Fruit fly (Drosophila melanogaster): ENCODE measurements around the gene Pkcdelta.

Gene Pkcdelta

DNA sequence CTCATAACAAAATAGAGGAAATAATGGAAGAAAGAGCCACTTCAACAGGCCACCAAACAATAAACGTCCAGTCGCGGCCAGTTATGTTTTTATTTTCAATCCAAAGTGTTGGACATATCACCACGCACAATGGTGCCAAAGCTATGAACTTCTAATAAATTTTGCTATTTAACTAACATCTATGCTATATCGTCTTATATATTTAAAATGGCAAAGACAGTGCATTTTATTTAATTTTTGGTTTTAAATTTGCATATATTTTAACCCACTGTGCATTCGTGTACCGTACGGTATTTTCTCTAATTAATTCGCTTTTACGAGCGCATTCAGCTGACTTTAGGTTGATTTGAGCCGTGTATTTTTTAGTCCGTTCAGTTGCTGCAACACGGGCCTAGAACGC is 22.3 kb downstream of the Pkcdelta start, which contains the start of gene CG15927 (continued):
- TF ChIP-seq CG9437 (GFP tag; optimal IDR thresholded peaks at IDR 0.05) (no peak), klu (GFP tag; IDR thresholded peaks at IDR 0.05) (no peak), Mes4 (GFP tag; optimal IDR thresholded peaks at IDR 0.05) (no peak), dpn (GFP tag; optimal IDR thresholded peaks at IDR 0.05) (peak; percentile 26 to 42), pnt (GFP tag; optimal IDR thresholded peaks at IDR 0.05) (no peak), CHES-1-like (GFP tag; optimal IDR thresholded peaks at IDR 0.05) (no peak), MESR4 (GFP tag; optimal IDR thresholded peaks at IDR 0.05) (no peak), CG11456 (GFP tag; IDR thresholded peaks at IDR 0.05) (no peak), al (GFP tag; IDR thresholded peaks at IDR 0.05) (no peak), caup (GFP tag; optimal IDR thresholded peaks at IDR 0.05; ENCODE audit: severe bottlenecking) (peak; percentile 12), CG3281 (GFP tag; optimal IDR thresholded peaks at IDR 0.05) (no peak), CG6689 (GFP tag; IDR thresholded peaks at IDR 0.05) (no peak), Med (GFP tag) (peak; percentile 73), bigmax (GFP tag; optimal IDR thresholded peaks at IDR 0.05) (no peak), CG10267 (tag; optimal IDR thresholded peaks at IDR 0.05) (peak; percentile 34), CG7963 (GFP tag; IDR thresholded peaks at IDR 0.05; ENCODE audit: partially characterized antibody) (no peak), CG10565 (GFP tag; optimal IDR thresholded peaks at IDR 0.05) (no peak), Ada2b (GFP tag; IDR thresholded peaks at IDR 0.05) (peak; percentile 69), kay (GFP tag; optimal IDR thresholded peaks at IDR 0.05) (peak; percentile 27), CG5245 (GFP tag; optimal IDR thresholded peaks at IDR 0.05) (peak; percentile 22), CG2199 (GFP tag; IDR thresholded peaks at IDR 0.05) (no peak), so (GFP tag; IDR thresholded peaks at IDR 0.05) (no peak), Oli (tag; optimal IDR thresholded peaks at IDR 0.05) (peak; percentile 61), ase (GFP tag; IDR thresholded peaks at IDR 0.05) (no peak), CG6683 (GFP tag; optimal IDR thresholded peaks at IDR 0.05) (no peak), NFAT (GFP tag; IDR thresholded peaks at IDR 0.05) (no peak), CG12155 (GFP tag; optimal IDR thresholded peaks at IDR 0.05) (no peak), vnd (GFP tag; IDR thresholded peaks at IDR 0.05; ENCODE audit: partially characterized antibody) (no peak), Scr (GFP tag; IDR thresholded peaks at IDR 0.05; ENCODE audit: partially characterized antibody) (no peak), CG31388 (GFP tag; optimal IDR thresholded peaks at IDR 0.05) (no peak), CG18764 (GFP tag; optimal IDR thresholded peaks at IDR 0.05) (peak; percentile 2), fd3F (GFP tag; optimal IDR thresholded peaks at IDR 0.05) (no peak), Hr51 (GFP tag; optimal IDR thresholded peaks at IDR 0.05) (peak in 1 of 2 experiments; percentile 55), ftz-f1 (GFP tag; optimal IDR thresholded peaks at IDR 0.05) (no peak), sc (optimal IDR thresholded peaks at IDR 0.05) (no peak), sc (GFP tag; optimal IDR thresholded peaks at IDR 0.05) (peak; percentile 44), CG14014 (GFP tag; IDR thresholded peaks at IDR 0.05) (peak; percentile 71), Dll (GFP tag; IDR thresholded peaks at IDR 0.05; ENCODE audit: partially characterized antibody) (no peak), CG4854 (GFP tag; optimal IDR thresholded peaks at IDR 0.05) (no peak), CG10654 (GFP tag; optimal IDR thresholded peaks at IDR 0.05) (no peak), Nf-YB (GFP tag; optimal IDR thresholded peaks at IDR 0.05) (no peak), sens-2 (GFP tag; IDR thresholded peaks at IDR 0.05) (peak; percentile 60; the same call in 1 of the 2 replicates), h (optimal IDR thresholded peaks at IDR 0.05) (no peak), Awh (GFP tag; IDR thresholded peaks at IDR 0.05) (no peak), HLH54F (GFP tag; optimal IDR thresholded peaks at IDR 0.05) (no peak), CG11504 (tag; optimal IDR thresholded peaks at IDR 0.05) (peak; percentile 67), p53 (GFP tag; optimal IDR thresholded peaks at IDR 0.05) (no peak), tup (GFP tag; optimal IDR thresholded peaks at IDR 0.05) (no peak), CG12942 (GFP tag; optimal IDR thresholded peaks at IDR 0.05) (no peak), kni (GFP tag; optimal IDR thresholded peaks at IDR 0.05) (no peak), CG11085 (GFP tag; IDR thresholded peaks at IDR 0.05) (no peak), br (optimal IDR thresholded peaks at IDR 0.05) (no peak), CG2712 (tag; optimal IDR thresholded peaks at IDR 0.05) (no peak)
